Worm (Caenorhabditis elegans) whole organism, early embryonic: ENCODE data around the gene nphp-4.

ENCODE experiments used
- aly-1 ChIP-seq: sonication (generic microtip); optimal IDR thresholded peaks from 2 replicates; lab custom pipeline; 2016; ENCODE audit warnings: missing genetic modification characterization, missing compliant biosample characterization
- ama-1 ChIP-seq: fragments of 150-350 bp; optimal IDR thresholded peaks from 2 replicates; lab custom pipeline; 2014
- flt-1 ChIP-seq: fragments of 200-800 bp; sonication (Bioruptor generic); IDR thresholded peaks from 2 replicates; pipeline ENCODE4 v1.3.6; 2022; ENCODE audit warnings: missing genetic modification characterization, missing compliant biosample characterization
- hmg-4 ChIP-seq: fragments of 200-800 bp; sonication (Bioruptor generic); optimal IDR thresholded peaks from 2 replicates; lab custom pipeline; 2018; ENCODE audit warnings: mild to moderate bottlenecking, missing genetic modification characterization, missing compliant biosample characterization
- hnd-1 ChIP-seq: sonication (generic microtip); optimal IDR thresholded peaks from 2 replicates; lab custom pipeline; 2016; ENCODE audit warnings: missing genetic modification characterization, missing compliant biosample characterization
- scrt-1 ChIP-seq: fragments of 200-800 bp; sonication (Bioruptor generic); IDR thresholded peaks from 2 replicates; pipeline ENCODE4 v1.3.6; 2022; ENCODE audit warnings: missing genetic modification characterization, missing compliant biosample characterization

- TF ChIP-seq hnd-1 (tag; lab: Kevin White, UChicago) (no peak), aly-1 (no peak), scrt-1 (GFP tag; lab: Robert Waterston, UW) (no peak), ama-1 (lab: Kevin White, UChicago) (no peak), flt-1 (GFP tag; lab: Robert Waterston, UW) (no peak), hmg-4 (GFP tag; lab: Kevin White, UChicago) (no peak)
Measured at ce11 chrV:11868142-11868541, 24.6 kb upstream of the nphp-4 start, which contains the start of gene R13H4.7.
